Fruit fly (Drosophila melanogaster) whole organism, embryonic: ENCODE measurements around the gene CG13084.

Experiments used
- Adf1 ChIP-seq: fragments of 200-800 bp; sonication (Bioruptor generic); IDR thresholded peaks from 2 replicates; pipeline ENCODE4 v1.3.6; 2022; ENCODE audit warnings: missing biosample characterization, missing genetic modification characterization
- Antp ChIP-seq: fragments of 200-800 bp; sonication (Bioruptor generic); optimal IDR thresholded peaks from 3 replicates; lab custom pipeline; 2016; ENCODE audit warnings: missing biosample characterization, missing genetic modification characterization
- Atf6 ChIP-seq: fragments of 200-800 bp; sonication (Bioruptor generic); IDR thresholded peaks from 2 replicates; pipeline ENCODE4 v1.3.6; 2022; ENCODE audit warnings: missing biosample characterization, missing genetic modification characterization
- CG1024 ChIP-seq: fragments of 200-800 bp; sonication (Bioruptor generic); IDR thresholded peaks from 2 replicates; pipeline ENCODE4 v1.3.6; 2022; ENCODE audit warnings: missing biosample characterization, missing genetic modification characterization
- CG10543 ChIP-seq: fragments of 200-800 bp; sonication (Bioruptor generic); optimal IDR thresholded peaks from 3 replicates; lab custom pipeline; 2017; ENCODE audit warnings: missing biosample characterization, mild to moderate bottlenecking, missing genetic modification characterization, moderate library complexity
- CG12391 ChIP-seq: fragments of 200-800 bp; sonication (Bioruptor generic); optimal IDR thresholded peaks from 3 replicates; lab custom pipeline; 2018; ENCODE audit warnings: missing biosample characterization, mild to moderate bottlenecking, missing genetic modification characterization, moderate library complexity
- CG15696 ChIP-seq: fragments of 200-800 bp; sonication (Bioruptor generic); optimal IDR thresholded peaks from 2 replicates; lab custom pipeline; 2019; ENCODE audit warnings: missing biosample characterization, mild to moderate bottlenecking, missing genetic modification characterization, moderate library complexity
- CG17359 ChIP-seq: fragments of 200-800 bp; sonication (Bioruptor generic); optimal IDR thresholded peaks from 3 replicates; lab custom pipeline; 2018; ENCODE audit warnings: missing biosample characterization, mild to moderate bottlenecking, missing genetic modification characterization, moderate library complexity
- CG3065 ChIP-seq: fragments of 200-800 bp; sonication (Bioruptor generic); optimal IDR thresholded peaks from 2 replicates; lab custom pipeline; 2016; ENCODE audit warnings: missing biosample characterization, missing genetic modification characterization
- CG31388 ChIP-seq: fragments of 200-800 bp; sonication (Bioruptor generic); optimal IDR thresholded peaks from 2 replicates; lab custom pipeline; 2016; ENCODE audit warnings: missing biosample characterization, missing genetic modification characterization
- CG3281 ChIP-seq: fragments of 200-800 bp; sonication (Bioruptor generic); optimal IDR thresholded peaks from 3 replicates; lab custom pipeline; 2017; ENCODE audit warnings: missing biosample characterization, mild to moderate bottlenecking, missing genetic modification characterization
- CG34224 ChIP-seq: fragments of 200-800 bp; sonication (Bioruptor generic); IDR thresholded peaks from 3 replicates; pipeline ENCODE4 v1.3.6; 2022; ENCODE audit warnings: missing biosample characterization, missing genetic modification characterization; ENCODE audit not compliant: partially characterized antibody
- CG4424 ChIP-seq: fragments of 200-800 bp; sonication (Bioruptor generic); optimal IDR thresholded peaks from 3 replicates; lab custom pipeline; 2016; ENCODE audit warnings: missing biosample characterization, missing genetic modification characterization
- CG4707 ChIP-seq: fragments of 200-800 bp; sonication (Bioruptor generic); optimal IDR thresholded peaks from 2 replicates; lab custom pipeline; 2018; ENCODE audit warnings: missing biosample characterization, mild to moderate bottlenecking, missing genetic modification characterization, moderate library complexity
- CG6791 ChIP-seq: fragments of 200-800 bp; sonication (Bioruptor generic); IDR thresholded peaks from 3 replicates; pipeline ENCODE4 v1.3.6; 2022; ENCODE audit warnings: missing biosample characterization, missing genetic modification characterization; ENCODE audit not compliant: partially characterized antibody
- CG7928 ChIP-seq: fragments of 200-800 bp; sonication (Bioruptor generic); optimal IDR thresholded peaks from 2 replicates; lab custom pipeline; 2017; ENCODE audit warnings: missing biosample characterization, mild to moderate bottlenecking, missing genetic modification characterization
- CG7963 ChIP-seq: fragments of 200-800 bp; sonication (Bioruptor generic); IDR thresholded peaks from 3 replicates; pipeline ENCODE4 v1.3.6; 2022; ENCODE audit warnings: missing biosample characterization, missing genetic modification characterization; ENCODE audit not compliant: partially characterized antibody
- CG9876 ChIP-seq: fragments of 200-800 bp; sonication (Bioruptor generic); optimal IDR thresholded peaks from 2 replicates; lab custom pipeline; 2016; ENCODE audit warnings: missing biosample characterization, missing genetic modification characterization
- CoRest ChIP-seq: fragments of 200-800 bp; sonication (Bioruptor generic); optimal IDR thresholded peaks from 3 replicates; lab custom pipeline; 2018; ENCODE audit warnings: missing biosample characterization, mild to moderate bottlenecking, missing genetic modification characterization, moderate library complexity
- Deaf1 ChIP-seq: fragments of 200-800 bp; optimal IDR thresholded peaks from 3 replicates; lab custom pipeline; 2019; ENCODE audit warnings: missing biosample characterization, mild to moderate bottlenecking, missing genetic modification characterization, moderate library complexity
- Fer1 ChIP-seq: fragments of 200-800 bp; sonication (Bioruptor generic); optimal IDR thresholded peaks from 2 replicates; lab custom pipeline; 2017; ENCODE audit warnings: missing biosample characterization, mild to moderate bottlenecking, missing genetic modification characterization
- HLH3B ChIP-seq: fragments of 200-800 bp; sonication (Bioruptor generic); IDR thresholded peaks from 2 replicates; pipeline ENCODE4 v1.3.6; 2022; ENCODE audit warnings: missing biosample characterization, missing genetic modification characterization
- Hr3 ChIP-seq: fragments of 200-800 bp; sonication (Bioruptor generic); optimal IDR thresholded peaks from 3 replicates; lab custom pipeline; 2016; ENCODE audit warnings: missing biosample characterization, missing genetic modification characterization
- Hsf ChIP-seq: fragments of 200-800 bp; sonication (Bioruptor generic); optimal IDR thresholded peaks from 3 replicates; lab custom pipeline; 2016; ENCODE audit warnings: missing biosample characterization, missing genetic modification characterization
- Lim3 ChIP-seq: fragments of 200-800 bp; sonication (Bioruptor generic); IDR thresholded peaks from 2 replicates; pipeline ENCODE4 v1.3.6; 2022; ENCODE audit warnings: missing biosample characterization, missing genetic modification characterization
- Meics ChIP-seq: fragments of 200-800 bp; sonication (Bioruptor generic); optimal IDR thresholded peaks from 2 replicates; lab custom pipeline; 2017; ENCODE audit warnings: missing biosample characterization, mild to moderate bottlenecking, missing genetic modification characterization
- Myb ChIP-seq: fragments of 200-800 bp; sonication (Bioruptor generic); optimal IDR thresholded peaks from 2 replicates; lab custom pipeline; 2016; ENCODE audit warnings: missing biosample characterization, missing genetic modification characterization
- Ptx1 ChIP-seq: fragments of 200-800 bp; sonication (Bioruptor generic); IDR thresholded peaks from 2 replicates; pipeline ENCODE4 v1.3.6; 2022; ENCODE audit warnings: missing biosample characterization, missing genetic modification characterization
- Spps ChIP-seq: fragments of 200-800 bp; sonication (Bioruptor generic); optimal IDR thresholded peaks from 2 replicates; lab custom pipeline; 2018; ENCODE audit warnings: missing biosample characterization, mild to moderate bottlenecking, missing genetic modification characterization
- Ssrp ChIP-seq: fragments of 200-800 bp; sonication (Bioruptor generic); optimal IDR thresholded peaks from 2 replicates; lab custom pipeline; 2018; ENCODE audit warnings: missing biosample characterization, mild to moderate bottlenecking, missing genetic modification characterization, moderate library complexity
- Trl ChIP-seq, 3 experiments: fragments of >200 bp in 2 of 3; fragments of 200-800 bp in 1 of 3; sonication (Bioruptor generic) in 1 of 3; optimal IDR thresholded peaks; 2 replicates in 1 of 3; 3 replicates in 2 of 3; lab custom pipeline; 2016 to 2017; ENCODE audit warnings: missing biosample characterization in 1 of 3, missing genetic modification characterization in 1 of 3
- Xbp1 ChIP-seq: fragments of 200-800 bp; sonication (Bioruptor generic); optimal IDR thresholded peaks from 3 replicates; lab custom pipeline; 2016; ENCODE audit warnings: missing biosample characterization, mild to moderate bottlenecking, missing genetic modification characterization
- bbx ChIP-seq: fragments of 200-800 bp; sonication (Bioruptor generic); IDR thresholded peaks from 2 replicates; pipeline ENCODE4 v1.3.6; 2022; ENCODE audit warnings: missing biosample characterization, missing genetic modification characterization; ENCODE audit not compliant: partially characterized antibody
- chif ChIP-seq, 2 experiments: fragments of 200-800 bp; sonication (Bioruptor generic); optimal IDR thresholded peaks; 3 replicates each; lab custom pipeline; 2016; ENCODE audit warnings: missing biosample characterization in 2 of 2, missing genetic modification characterization in 2 of 2
- dm ChIP-seq: fragments of 200-800 bp; sonication (Bioruptor generic); optimal IDR thresholded peaks from 3 replicates; lab custom pipeline; 2016; ENCODE audit warnings: missing biosample characterization, missing genetic modification characterization
- gem ChIP-seq: fragments of 200-800 bp; sonication (Bioruptor generic); optimal IDR thresholded peaks from 2 replicates; lab custom pipeline; 2019; ENCODE audit warnings: missing biosample characterization, mild to moderate bottlenecking, missing genetic modification characterization, moderate library complexity
- grau ChIP-seq: fragments of 200-800 bp; optimal IDR thresholded peaks from 3 replicates; lab custom pipeline; 2019; ENCODE audit warnings: missing biosample characterization, mild to moderate bottlenecking, missing genetic modification characterization, moderate library complexity
- insv ChIP-seq, 2 experiments: fragments of 200-800 bp; sonication (Bioruptor generic); optimal IDR thresholded peaks; 3 replicates each; lab custom pipeline; 2016 to 2018; ENCODE audit warnings: missing biosample characterization in 2 of 2, missing genetic modification characterization in 2 of 2
- nerfin-1 ChIP-seq: fragments of 200-800 bp; sonication (Bioruptor generic); optimal IDR thresholded peaks from 3 replicates; lab custom pipeline; 2019; ENCODE audit warnings: missing biosample characterization, mild to moderate bottlenecking, missing genetic modification characterization, moderate library complexity
- nmo ChIP-seq: fragments of 200-800 bp; sonication (Bioruptor generic); optimal IDR thresholded peaks from 2 replicates; lab custom pipeline; 2018; ENCODE audit warnings: missing biosample characterization, mild to moderate bottlenecking, missing genetic modification characterization, moderate library complexity
- odd ChIP-seq: fragments of 200-800 bp; sonication (Bioruptor generic); optimal IDR thresholded peaks from 2 replicates; lab custom pipeline; 2017; ENCODE audit warnings: missing biosample characterization, mild to moderate bottlenecking, missing genetic modification characterization
- row ChIP-seq: fragments of 200-800 bp; sonication (Bioruptor generic); IDR thresholded peaks from 3 replicates; pipeline ENCODE4 v1.3.6; 2022; ENCODE audit warnings: missing biosample characterization, missing genetic modification characterization
- sd ChIP-seq: fragments of 200-800 bp; sonication (Bioruptor generic); optimal IDR thresholded peaks from 3 replicates; lab custom pipeline; 2018; ENCODE audit warnings: missing biosample characterization, mild to moderate bottlenecking, missing genetic modification characterization, moderate library complexity
- sob ChIP-seq: fragments of 200-800 bp; sonication (Bioruptor generic); IDR thresholded peaks from 2 replicates; pipeline ENCODE4 v1.3.6; 2022; ENCODE audit warnings: missing biosample characterization, missing genetic modification characterization
- unpg ChIP-seq: fragments of 200-800 bp; sonication (Bioruptor generic); optimal IDR thresholded peaks from 3 replicates; lab custom pipeline; 2018; ENCODE audit warnings: missing biosample characterization, mild to moderate bottlenecking, missing genetic modification characterization, moderate library complexity
- vnd ChIP-seq: fragments of 200-800 bp; sonication (Bioruptor generic); IDR thresholded peaks from 3 replicates; pipeline ENCODE4 v1.3.6; 2022; ENCODE audit warnings: missing biosample characterization, missing genetic modification characterization; ENCODE audit not compliant: partially characterized antibody
- wor ChIP-seq: fragments of 200-800 bp; sonication (Bioruptor generic); IDR thresholded peaks from 2 replicates; pipeline ENCODE4 v1.3.6; 2022; ENCODE audit warnings: missing biosample characterization, missing genetic modification characterization

The CG13084 gene

DNA sequence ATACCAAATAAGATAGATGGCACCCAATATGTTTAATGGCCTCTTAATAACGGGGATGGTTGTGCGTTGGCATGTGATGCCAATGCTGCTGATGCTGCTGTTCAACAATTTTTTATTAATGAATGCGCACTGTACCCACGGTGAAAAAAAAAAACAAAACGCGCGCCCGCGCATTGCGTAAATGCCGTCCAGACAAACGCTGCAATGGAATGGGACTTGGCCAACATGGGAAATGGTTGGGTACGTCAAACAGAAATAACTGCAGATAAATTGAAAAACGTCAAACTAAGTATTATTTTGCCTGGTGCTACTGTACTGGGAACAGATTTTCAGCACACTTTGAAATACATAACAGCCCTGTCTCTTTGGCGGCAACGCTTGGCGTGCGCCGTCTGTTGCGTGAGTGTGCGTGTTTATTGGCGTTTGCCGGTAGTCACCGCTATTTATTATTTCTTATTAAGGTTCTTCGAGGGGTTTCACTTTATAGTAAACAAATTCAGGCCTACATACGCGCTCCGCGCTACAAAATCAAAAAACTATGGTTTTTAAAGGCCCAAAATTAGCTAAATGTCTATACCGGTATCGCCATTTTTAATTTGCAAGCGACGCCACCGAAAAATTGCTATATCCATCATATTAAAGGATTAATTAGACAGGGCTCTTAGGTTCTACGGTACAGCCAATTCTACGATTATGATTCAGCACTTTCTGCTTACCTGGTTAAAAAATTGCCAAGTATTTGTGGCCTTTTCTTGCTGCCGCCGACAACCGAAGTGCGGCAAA is 32.0 kb upstream of the CG13084 start (continued):
- no peak for TF ChIP-seq CG7928 (GFP tag; lab: Kevin White, UChicago)
- TF ChIP-seq Lim3, result peak; percentile 14; the same call in 1 of the 2 replicates
- TF ChIP-seq Xbp1 (GFP tag; lab: Kevin White, UChicago), result peak; percentile 5
- TF ChIP-seq Spps (tag; lab: Kevin White, UChicago), result no peak
- peak; percentile 23 for TF ChIP-seq unpg (GFP tag; lab: Kevin White, UChicago)
- TF ChIP-seq sob (GFP tag; lab: Robert Waterston, UW), result 0 out of 2 replicates have a peak, but pooled peaks have one; percentile 29
- peak; percentile 66; the same call in 1 of the 2 replicates for TF ChIP-seq Adf1 (GFP tag; lab: Robert Waterston, UW)
- TF ChIP-seq Ptx1 (GFP tag; lab: Robert Waterston, UW), result peak; percentile 42; the same call in 1 of the 2 replicates
- TF ChIP-seq CG10543 (GFP tag; lab: Kevin White, UChicago), result peak; percentile 18
- TF ChIP-seq CG4424, result no peak
- no peak for TF ChIP-seq CG4707 (GFP tag; lab: Kevin White, UChicago)
- peak; percentile 97 for TF ChIP-seq nerfin-1 (tag; lab: Kevin White, UChicago)
- TF ChIP-seq odd (GFP tag; lab: Kevin White, UChicago), result peak; percentile 7
- TF ChIP-seq vnd (GFP tag; lab: Robert Waterston, UW), result no peak
- TF ChIP-seq Atf6 (GFP tag; lab: Robert Waterston, UW), result peak; percentile 49; the same call in 1 of the 2 replicates
- no peak for TF ChIP-seq HLH3B
- TF ChIP-seq Hr3, result peak; percentile 21
- TF ChIP-seq CG17359 (tag; lab: Kevin White, UChicago), result peak; percentile 41
- TF ChIP-seq insv (GFP tag; optimal IDR thresholded peaks at IDR 0.05; lab: Kevin White, UChicago), result no peak
- TF ChIP-seq CG3065 (GFP tag; lab: Kevin White, UChicago), result no peak
- TF ChIP-seq chif (GFP tag; optimal IDR thresholded peaks at IDR 0.05; lab: Kevin White, UChicago), result peak in 1 of 2 experiments; percentile 10
- peak; percentile 99 for TF ChIP-seq CG3281
- TF ChIP-seq CG1024 (GFP tag; lab: Robert Waterston, UW), result 0 out of 2 replicates have a peak, but pooled peaks have one; percentile 2
- TF ChIP-seq bbx (GFP tag; lab: Robert Waterston, UW), result peak; percentile 45; the same call in 1 of the 2 replicates
- peak; percentile 40; the same call in 1 of the 3 replicates for TF ChIP-seq CG6791 (GFP tag; lab: Robert Waterston, UW)
- peak; percentile 16 for TF ChIP-seq CG12391 (tag; lab: Kevin White, UChicago)
- peak; percentile 44 for TF ChIP-seq gem (tag; lab: Kevin White, UChicago)
- TF ChIP-seq CG7963 (GFP tag; lab: Robert Waterston, UW), result 0 out of 3 replicates have a peak, but pooled peaks have one; percentile 17
- peak; percentile 10 for TF ChIP-seq Ssrp (tag; lab: Kevin White, UChicago)
- peak; percentile 82 for TF ChIP-seq grau (tag; lab: Kevin White, UChicago)
- no peak for TF ChIP-seq wor (GFP tag; lab: Robert Waterston, UW)
- no peak for TF ChIP-seq Deaf1
- TF ChIP-seq CG9876 (GFP tag; lab: Kevin White, UChicago), result no peak
- peak; percentile 1 for TF ChIP-seq CoRest (tag; lab: Kevin White, UChicago)
- TF ChIP-seq Hsf (GFP tag; lab: Kevin White, UChicago), result peak; percentile 34
- no peak for TF ChIP-seq CG15696
- no peak for TF ChIP-seq CG31388 (GFP tag; lab: Kevin White, UChicago)
- TF ChIP-seq Myb (GFP tag; lab: Kevin White, UChicago), result peak; percentile 36
- peak; percentile 23 for TF ChIP-seq Meics (GFP tag; lab: Kevin White, UChicago)
- peak; percentile 1 for TF ChIP-seq dm (GFP tag; lab: Kevin White, UChicago)
- TF ChIP-seq Trl (optimal IDR thresholded peaks at IDR 0.05; lab: Kevin White, UChicago), result no peak
- TF ChIP-seq Trl (GFP tag; optimal IDR thresholded peaks at IDR 0.05; lab: Kevin White, UChicago), result peak; percentile 23
- TF ChIP-seq nmo, result no peak
- peak; percentile 21; the same call in 2 of the 3 replicates for TF ChIP-seq CG34224 (GFP tag; lab: Robert Waterston, UW)
- peak; percentile 19 for TF ChIP-seq Fer1 (GFP tag; lab: Kevin White, UChicago)
- peak; percentile 73 for TF ChIP-seq row (GFP tag; lab: Robert Waterston, UW)
- TF ChIP-seq Antp (GFP tag; lab: Kevin White, UChicago), result peak; percentile 1
- TF ChIP-seq sd (tag; lab: Kevin White, UChicago), result peak; percentile 30
